Fruit fly (Drosophila melanogaster) Kc167 (cell line): Measurements from ENCODE around the gene CG14042.

Experiments used
- Myc ChIP-seq: fragments of >200 bp; optimal IDR thresholded peaks from 2 replicates; lab custom pipeline; 2017; ENCODE audit warnings: missing external identifiers
- Sin3A ChIP-seq: fragments of >200 bp; optimal IDR thresholded peaks from 2 replicates; lab custom pipeline; 2018; ENCODE audit warnings: missing external identifiers
- h ChIP-seq: fragments of >200 bp; optimal IDR thresholded peaks from 3 replicates; lab custom pipeline; 2018; ENCODE audit warnings: missing external identifiers
- insv ChIP-seq: fragments of >200 bp; optimal IDR thresholded peaks from 3 replicates; lab custom pipeline; 2018; ENCODE audit warnings: missing external identifiers
- psq ChIP-seq: fragments of >200 bp; optimal IDR thresholded peaks from 2 replicates; lab custom pipeline; 2017; ENCODE audit warnings: missing external identifiers
- ttk ChIP-seq: sonication (Bioruptor generic); optimal IDR thresholded peaks from 2 replicates; lab custom pipeline; 2017; ENCODE audit warnings: missing external identifiers

Gene CG14042

dm6 chr2L:5037402-5037860, at the start of gene CG14042, which contains the start of gene SP555:
Gene CG14042 (plus strand): TSS chr2L:5037709.
Gene SP555 (plus strand): TSS chr2L:5037709.
- TF ChIP-seq Sin3A (lab: Kevin White, UChicago) (no peak), Myc (lab: Kevin White, UChicago) (no peak), ttk (lab: Kevin White, UChicago) (no peak), insv (no peak), psq (no peak), h (lab: Kevin White, UChicago) (no peak)

dm6 chr2L:4995010-4995836, 42.3 kb upstream of the CG14042 start:
- no peak for TF ChIP-seq Sin3A (lab: Kevin White, UChicago)
- no peak for TF ChIP-seq Myc (lab: Kevin White, UChicago)
- no peak for TF ChIP-seq h (lab: Kevin White, UChicago)
- no peak for TF ChIP-seq psq
- TF ChIP-seq ttk (lab: Kevin White, UChicago), result no peak
- no peak for TF ChIP-seq insv

- TF ChIP-seq Myc (lab: Kevin White, UChicago) (no peak), insv (no peak), ttk (lab: Kevin White, UChicago) (no peak), Sin3A (lab: Kevin White, UChicago) (no peak), h (lab: Kevin White, UChicago) (no peak), psq (no peak)
Measured at dm6 chr2L:4995837-4996136, 41.7 kb upstream of the CG14042 start.

dm6 chr2L:4996283-4996922, 41.1 kb upstream of the CG14042 start:
- TF ChIP-seq ttk (lab: Kevin White, UChicago), result no peak

- TF ChIP-seq Myc (lab: Kevin White, UChicago), result no peak
- TF ChIP-seq h (lab: Kevin White, UChicago), result no peak
- TF ChIP-seq psq, result no peak
- TF ChIP-seq Sin3A (lab: Kevin White, UChicago), result no peak
- no peak for TF ChIP-seq ttk (lab: Kevin White, UChicago)
- TF ChIP-seq insv, result no peak
Measured at dm6 chr2L:4997401-4998259, 39.9 kb upstream of the CG14042 start.

- TF ChIP-seq insv (no peak), Sin3A (lab: Kevin White, UChicago) (no peak), psq (no peak), h (lab: Kevin White, UChicago) (no peak), Myc (lab: Kevin White, UChicago) (no peak), ttk (lab: Kevin White, UChicago) (no peak)
Measured at dm6 chr2L:4998260-4998560, 39.3 kb upstream of the CG14042 start.

dm6 chr2L:4998571-4999191, 38.8 kb upstream of the CG14042 start:
- TF ChIP-seq psq (no peak), Myc (lab: Kevin White, UChicago) (no peak), insv (no peak), Sin3A (lab: Kevin White, UChicago) (no peak), h (lab: Kevin White, UChicago) (no peak), ttk (lab: Kevin White, UChicago) (no peak)

dm6 chr2L:4999389-5000032, 38.0 kb upstream of the CG14042 start:
- TF ChIP-seq ttk (lab: Kevin White, UChicago) (no peak), Myc (lab: Kevin White, UChicago) (no peak), h (lab: Kevin White, UChicago) (no peak), Sin3A (lab: Kevin White, UChicago) (no peak), insv (no peak), psq (no peak)

dm6 chr2L:5000287-5000871, 37.1 kb upstream of the CG14042 start:
- TF ChIP-seq psq, result no peak

dm6 chr2L:5000919-5001581, 36.5 kb upstream of the CG14042 start:
- TF ChIP-seq h (lab: Kevin White, UChicago) (no peak), psq (no peak), insv (no peak)

- TF ChIP-seq Sin3A (lab: Kevin White, UChicago) (no peak), psq (no peak), ttk (lab: Kevin White, UChicago) (no peak), Myc (lab: Kevin White, UChicago) (no peak), insv (no peak), h (lab: Kevin White, UChicago) (no peak)
Measured at dm6 chr2L:5001582-5001929, 36.0 kb upstream of the CG14042 start.
